Worm (Caenorhabditis elegans) whole organism, early embryonic: ENCODE data around the gene gpn-1.

Experiments
- B0310.2 ChIP-seq: sonication (generic microtip); optimal IDR thresholded peaks from 2 replicates; lab custom pipeline; 2016; ENCODE audit warnings: mild to moderate bottlenecking, missing genetic modification characterization, missing compliant biosample characterization
- F13C5.2 ChIP-seq: sonication (generic microtip); optimal IDR thresholded peaks from 2 replicates; lab custom pipeline; 2017; ENCODE audit warnings: mild to moderate bottlenecking, missing genetic modification characterization, inconsistent platforms, missing compliant biosample characterization
- aly-1 ChIP-seq: sonication (generic microtip); optimal IDR thresholded peaks from 2 replicates; lab custom pipeline; 2016; ENCODE audit warnings: missing genetic modification characterization, missing compliant biosample characterization
- ama-1 ChIP-seq: fragments of 150-350 bp; optimal IDR thresholded peaks from 2 replicates; lab custom pipeline; 2014
- ceh-13 ChIP-seq: fragments of 200-800 bp; sonication (Bioruptor generic); optimal IDR thresholded peaks from 2 replicates; lab custom pipeline; 2018; ENCODE audit warnings: mild to moderate bottlenecking, missing genetic modification characterization, missing compliant biosample characterization
- ceh-36 ChIP-seq: sonication (generic microtip); optimal IDR thresholded peaks from 2 replicates; lab custom pipeline; 2016; ENCODE audit warnings: missing genetic modification characterization, inconsistent platforms, missing compliant biosample characterization
- ets-7 ChIP-seq: sonication (generic microtip); optimal IDR thresholded peaks from 2 replicates; lab custom pipeline; 2016; ENCODE audit warnings: missing genotype, missing genetic modification characterization, missing compliant biosample characterization
- flt-1 ChIP-seq: fragments of 200-800 bp; sonication (Bioruptor generic); IDR thresholded peaks from 2 replicates; pipeline ENCODE4 v1.3.6; 2022; ENCODE audit warnings: missing genetic modification characterization, missing compliant biosample characterization
- hmbx-1 ChIP-seq: sonication (generic microtip); optimal IDR thresholded peaks from 2 replicates; lab custom pipeline; 2016; ENCODE audit warnings: mild to moderate bottlenecking, missing genetic modification characterization, missing compliant biosample characterization
- hmg-4 ChIP-seq: fragments of 200-800 bp; sonication (Bioruptor generic); optimal IDR thresholded peaks from 2 replicates; lab custom pipeline; 2018; ENCODE audit warnings: mild to moderate bottlenecking, missing genetic modification characterization, missing compliant biosample characterization
- hnd-1 ChIP-seq: sonication (generic microtip); optimal IDR thresholded peaks from 2 replicates; lab custom pipeline; 2016; ENCODE audit warnings: missing genetic modification characterization, missing compliant biosample characterization
- pes-1 ChIP-seq: fragments of 200-800 bp; sonication (Bioruptor generic); IDR thresholded peaks from 2 replicates; pipeline ENCODE4 v1.3.6; 2022; ENCODE audit warnings: missing genetic modification reagents, missing genetic modification characterization, missing compliant biosample characterization
- scrt-1 ChIP-seq: fragments of 200-800 bp; sonication (Bioruptor generic); IDR thresholded peaks from 2 replicates; pipeline ENCODE4 v1.3.6; 2022; ENCODE audit warnings: missing genetic modification characterization, missing compliant biosample characterization
- sea-1 ChIP-seq: fragments of 200-800 bp; sonication (Bioruptor generic); conservative IDR thresholded peaks from 2 replicates; pipeline ENCODE4 v1.3.6; 2022; ENCODE audit warnings: missing genetic modification characterization, missing compliant biosample characterization
- tbx-11 ChIP-seq: fragments of 200-800 bp; sonication (Bioruptor generic); IDR thresholded peaks from 2 replicates; pipeline ENCODE4 v1.3.6; 2022; ENCODE audit warnings: missing genetic modification characterization, missing compliant biosample characterization
- tbx-37 ChIP-seq: fragments of 200-800 bp; sonication (Bioruptor generic); conservative IDR thresholded peaks from 2 replicates; pipeline ENCODE4 v1.3.6; 2022; ENCODE audit warnings: missing genetic modification reagents, missing genetic modification characterization, missing compliant biosample characterization
- tra-4 ChIP-seq: sonication (generic microtip); optimal IDR thresholded peaks from 2 replicates; lab custom pipeline; 2017; ENCODE audit warnings: missing genetic modification characterization, missing compliant biosample characterization

gpn-1 gene

ce11 chrX:15681393-15681792, at the start of gene gpn-1:
TSS of gene gpn-1 (plus strand) at chrX:15681693.
- TF ChIP-seq ceh-13 (GFP tag; lab: Kevin White, UChicago): no peak
- no peak for TF ChIP-seq scrt-1 (GFP tag; lab: Robert Waterston, UW)
- no peak for TF ChIP-seq sea-1 (GFP tag; lab: Robert Waterston, UW)
- TF ChIP-seq F13C5.2 (tag; lab: Kevin White, UChicago): no peak
- TF ChIP-seq hnd-1 (tag; lab: Kevin White, UChicago): no peak
- TF ChIP-seq aly-1 (tag; lab: Kevin White, UChicago): no peak
- no peak for TF ChIP-seq tra-4 (tag; lab: Kevin White, UChicago)
- TF ChIP-seq ets-7 (tag; lab: Kevin White, UChicago): no peak
- no peak for TF ChIP-seq tbx-11
- TF ChIP-seq pes-1 (GFP tag; lab: Robert Waterston, UW): no peak
- no peak for TF ChIP-seq ama-1 (lab: Kevin White, UChicago)
- TF ChIP-seq hmbx-1: no peak
- no peak for TF ChIP-seq B0310.2 (tag; lab: Kevin White, UChicago)
- TF ChIP-seq tbx-37 (GFP tag; lab: Robert Waterston, UW): no peak
- TF ChIP-seq ceh-36 (tag; lab: Kevin White, UChicago): no peak
- no peak for TF ChIP-seq hmg-4
- TF ChIP-seq flt-1 (GFP tag; lab: Robert Waterston, UW): no peak

ce11 chrX:15633964-15634363, 47.5 kb upstream of the gpn-1 start:
- TF ChIP-seq hmg-4 (no peak), tbx-11 (no peak), scrt-1 (GFP tag; lab: Robert Waterston, UW) (no peak), flt-1 (GFP tag; lab: Robert Waterston, UW) (no peak), sea-1 (GFP tag; lab: Robert Waterston, UW) (no peak), F13C5.2 (tag; lab: Kevin White, UChicago) (no peak), pes-1 (GFP tag; lab: Robert Waterston, UW) (no peak)

- TF ChIP-seq ama-1 (lab: Kevin White, UChicago): no peak
- TF ChIP-seq ceh-36 (tag; lab: Kevin White, UChicago): no peak
- TF ChIP-seq scrt-1 (GFP tag; lab: Robert Waterston, UW): no peak
- TF ChIP-seq B0310.2 (tag; lab: Kevin White, UChicago): no peak
- no peak for TF ChIP-seq aly-1 (tag; lab: Kevin White, UChicago)
- no peak for TF ChIP-seq F13C5.2 (tag; lab: Kevin White, UChicago)
- TF ChIP-seq ets-7 (tag; lab: Kevin White, UChicago): no peak
- TF ChIP-seq hmbx-1: no peak
- TF ChIP-seq tbx-11: no peak
- TF ChIP-seq hmg-4: no peak
- TF ChIP-seq tra-4 (tag; lab: Kevin White, UChicago): no peak
- no peak for TF ChIP-seq pes-1 (GFP tag; lab: Robert Waterston, UW)
- no peak for TF ChIP-seq hnd-1 (tag; lab: Kevin White, UChicago)
- TF ChIP-seq tbx-37 (GFP tag; lab: Robert Waterston, UW): no peak
- no peak for TF ChIP-seq sea-1 (GFP tag; lab: Robert Waterston, UW)
- no peak for TF ChIP-seq flt-1 (GFP tag; lab: Robert Waterston, UW)
- TF ChIP-seq ceh-13 (GFP tag; lab: Kevin White, UChicago): no peak
Measured at ce11 chrX:15640603-15641002, 40.9 kb upstream of the gpn-1 start, which contains the start of gene K09E9.7. TSS of gene K09E9.7 (plus strand) at chrX:15640903.

ce11 chrX:15641380-15641779, 40.1 kb upstream of the gpn-1 start:
- TF ChIP-seq hnd-1 (tag; lab: Kevin White, UChicago) (no peak), pes-1 (GFP tag; lab: Robert Waterston, UW) (no peak), hmbx-1 (no peak), tbx-37 (GFP tag; lab: Robert Waterston, UW) (no peak), tra-4 (tag; lab: Kevin White, UChicago) (no peak), scrt-1 (GFP tag; lab: Robert Waterston, UW) (no peak), flt-1 (GFP tag; lab: Robert Waterston, UW) (no peak), sea-1 (GFP tag; lab: Robert Waterston, UW) (no peak), ets-7 (tag; lab: Kevin White, UChicago) (no peak), ceh-13 (GFP tag; lab: Kevin White, UChicago) (no peak), tbx-11 (no peak), aly-1 (tag; lab: Kevin White, UChicago) (no peak), ceh-36 (tag; lab: Kevin White, UChicago) (no peak), ama-1 (lab: Kevin White, UChicago) (no peak), B0310.2 (tag; lab: Kevin White, UChicago) (no peak), F13C5.2 (tag; lab: Kevin White, UChicago) (no peak), hmg-4 (no peak)

- TF ChIP-seq aly-1 (tag; lab: Kevin White, UChicago) (no peak), hmbx-1 (no peak), B0310.2 (tag; lab: Kevin White, UChicago) (no peak), hmg-4 (no peak), ama-1 (lab: Kevin White, UChicago) (no peak), F13C5.2 (tag; lab: Kevin White, UChicago) (no peak), hnd-1 (tag; lab: Kevin White, UChicago) (no peak), ets-7 (tag; lab: Kevin White, UChicago) (no peak), ceh-13 (GFP tag; lab: Kevin White, UChicago) (no peak), sea-1 (GFP tag; lab: Robert Waterston, UW) (no peak), scrt-1 (GFP tag; lab: Robert Waterston, UW) (no peak), tbx-37 (GFP tag; lab: Robert Waterston, UW) (no peak), flt-1 (GFP tag; lab: Robert Waterston, UW) (no peak), ceh-36 (tag; lab: Kevin White, UChicago) (no peak), tbx-11 (no peak)
Measured at ce11 chrX:15642638-15643037, 38.9 kb upstream of the gpn-1 start, which contains the start of gene H08J19.1. TSS of gene H08J19.1 (plus strand) at chrX:15642938.

- TF ChIP-seq hnd-1 (tag; lab: Kevin White, UChicago): no peak
- no peak for TF ChIP-seq tbx-11
- TF ChIP-seq hmg-4: no peak
- no peak for TF ChIP-seq flt-1 (GFP tag; lab: Robert Waterston, UW)
Measured at ce11 chrX:15647276-15647675, 34.2 kb upstream of the gpn-1 start, which contains the start of gene F59D12.5. TSS of gene F59D12.5 (minus strand) at chrX:15647369.

ce11 chrX:15650428-15650827, 31.1 kb upstream of the gpn-1 start:
- TF ChIP-seq tbx-11 (no peak), ceh-36 (tag; lab: Kevin White, UChicago) (no peak), ama-1 (lab: Kevin White, UChicago) (no peak), ets-7 (tag; lab: Kevin White, UChicago) (no peak), tra-4 (tag; lab: Kevin White, UChicago) (no peak), B0310.2 (tag; lab: Kevin White, UChicago) (no peak), ceh-13 (GFP tag; lab: Kevin White, UChicago) (no peak), tbx-37 (GFP tag; lab: Robert Waterston, UW) (no peak), hmbx-1 (no peak), aly-1 (tag; lab: Kevin White, UChicago) (no peak), scrt-1 (GFP tag; lab: Robert Waterston, UW) (no peak), hnd-1 (tag; lab: Kevin White, UChicago) (no peak), hmg-4 (no peak), sea-1 (GFP tag; lab: Robert Waterston, UW) (no peak), pes-1 (GFP tag; lab: Robert Waterston, UW) (no peak), F13C5.2 (tag; lab: Kevin White, UChicago) (no peak), flt-1 (GFP tag; lab: Robert Waterston, UW) (no peak)
